Fruit fly (Drosophila melanogaster) whole organism, embryonic: ENCODE data around the gene CG11980.

Experiments
- Atf-2 ChIP-seq: fragments of 200-800 bp; sonication (Bioruptor generic); optimal IDR thresholded peaks from 2 replicates; lab custom pipeline; 2016; ENCODE audit warnings: missing biosample characterization, missing genetic modification characterization
- CG10274 ChIP-seq: fragments of 200-800 bp; sonication (Bioruptor generic); optimal IDR thresholded peaks from 3 replicates; lab custom pipeline; 2017; ENCODE audit warnings: missing biosample characterization, mild to moderate bottlenecking, missing genetic modification characterization
- CG10321 ChIP-seq: fragments of 200-800 bp; sonication (Bioruptor generic); IDR thresholded peaks from 2 replicates; pipeline ENCODE4 v1.3.6; 2022; ENCODE audit warnings: missing biosample characterization, missing genetic modification characterization
- CG10366 ChIP-seq: fragments of 200-800 bp; sonication (Bioruptor generic); IDR thresholded peaks from 2 replicates; pipeline ENCODE4 v1.3.6; 2022; ENCODE audit warnings: missing biosample characterization, missing genetic modification characterization
- CG11456 ChIP-seq: fragments of 200-800 bp; sonication (Bioruptor generic); IDR thresholded peaks from 3 replicates; pipeline ENCODE4 v1.3.6; 2022; ENCODE audit warnings: missing biosample characterization, missing genetic modification characterization
- CG12219 ChIP-seq: fragments of 200-800 bp; sonication (Bioruptor generic); optimal IDR thresholded peaks from 3 replicates; lab custom pipeline; 2018; ENCODE audit warnings: missing biosample characterization, mild to moderate bottlenecking, missing genetic modification characterization
- CG14050 ChIP-seq: fragments of 200-800 bp; sonication (Bioruptor generic); IDR thresholded peaks from 3 replicates; pipeline ENCODE4 v1.3.6; 2022; ENCODE audit warnings: missing biosample characterization, missing genetic modification characterization
- CG14860 ChIP-seq: fragments of 200-800 bp; sonication (Bioruptor generic); IDR thresholded peaks from 3 replicates; pipeline ENCODE4 v1.3.6; 2022; ENCODE audit warnings: missing biosample characterization, missing genetic modification characterization; ENCODE audit not compliant: partially characterized antibody
- CG15011 ChIP-seq: fragments of 200-800 bp; sonication (Bioruptor generic); optimal IDR thresholded peaks from 3 replicates; lab custom pipeline; 2018; ENCODE audit warnings: missing biosample characterization, mild to moderate bottlenecking, missing genetic modification characterization
- CG15479 ChIP-seq: fragments of 200-800 bp; sonication (Bioruptor generic); optimal IDR thresholded peaks from 3 replicates; lab custom pipeline; 2019; ENCODE audit warnings: missing biosample characterization, mild to moderate bottlenecking, missing genetic modification characterization, moderate library complexity
- CG16815 ChIP-seq: fragments of 200-800 bp; sonication (Bioruptor generic); optimal IDR thresholded peaks from 3 replicates; lab custom pipeline; 2017; ENCODE audit warnings: missing biosample characterization, mild to moderate bottlenecking, missing genetic modification characterization
- CG16863 ChIP-seq: fragments of 200-800 bp; sonication (Bioruptor generic); optimal IDR thresholded peaks from 3 replicates; lab custom pipeline; 2016; ENCODE audit warnings: missing biosample characterization, missing genetic modification characterization
- CG17328 ChIP-seq: fragments of 200-800 bp; sonication (Bioruptor generic); IDR thresholded peaks from 2 replicates; pipeline ENCODE4 v1.3.6; 2022; ENCODE audit warnings: missing biosample characterization, missing genetic modification characterization
- CG17612 ChIP-seq: fragments of 200-800 bp; sonication (Bioruptor generic); IDR thresholded peaks from 2 replicates; pipeline ENCODE4 v1.3.6; 2022; ENCODE audit warnings: missing biosample characterization, missing genetic modification characterization
- CG31441 ChIP-seq: fragments of 200-800 bp; sonication (Bioruptor generic); IDR thresholded peaks from 2 replicates; pipeline ENCODE4 v1.3.6; 2022; ENCODE audit warnings: missing biosample characterization, missing genetic modification characterization
- CG3847 ChIP-seq: fragments of 200-800 bp; sonication (Bioruptor generic); IDR thresholded peaks from 2 replicates; pipeline ENCODE4 v1.3.6; 2022; ENCODE audit warnings: missing biosample characterization, missing genetic modification characterization
- CG4360 ChIP-seq: fragments of 200-800 bp; sonication (Bioruptor generic); IDR thresholded peaks from 2 replicates; pipeline ENCODE4 v1.3.6; 2022; ENCODE audit warnings: missing biosample characterization, missing genetic modification characterization
- CG4404 ChIP-seq: fragments of 200-800 bp; sonication (Bioruptor generic); IDR thresholded peaks from 2 replicates; pipeline ENCODE4 v1.3.6; 2022; ENCODE audit warnings: missing biosample characterization, missing genetic modification characterization
- CG5245 ChIP-seq: fragments of 200-800 bp; sonication (Bioruptor generic); optimal IDR thresholded peaks from 3 replicates; lab custom pipeline; 2016; ENCODE audit warnings: missing biosample characterization, missing genetic modification characterization
- CG7786 ChIP-seq: fragments of 200-800 bp; sonication (Bioruptor generic); optimal IDR thresholded peaks from 2 replicates; lab custom pipeline; 2016; ENCODE audit warnings: missing biosample characterization, missing genetic modification characterization
- CTCF ChIP-seq: fragments of 200-800 bp; sonication (Bioruptor generic); optimal IDR thresholded peaks from 2 replicates; lab custom pipeline; 2017; ENCODE audit warnings: missing biosample characterization, mild to moderate bottlenecking, missing genetic modification characterization, moderate library complexity
- CkIIα-i1 ChIP-seq: fragments of 200-800 bp; sonication (Bioruptor generic); IDR thresholded peaks from 2 replicates; pipeline ENCODE4 v1.3.6; 2022; ENCODE audit warnings: missing biosample characterization, missing genetic modification characterization
- D ChIP-seq, 2 experiments: fragments of 200-800 bp in 1 of 2; fragments of >200 bp in 1 of 2; sonication (Bioruptor generic) in 1 of 2; optimal IDR thresholded peaks; 2 replicates in 1 of 2; 3 replicates in 1 of 2; lab custom pipeline; 2017; ENCODE audit warnings: mild to moderate bottlenecking in 1 of 2, missing biosample characterization in 1 of 2, missing genetic modification characterization in 1 of 2, missing genetic modification reagents in 1 of 2
- Dbx ChIP-seq: fragments of 200-800 bp; sonication (Bioruptor generic); IDR thresholded peaks from 3 replicates; pipeline ENCODE4 v1.3.6; 2022; ENCODE audit warnings: missing biosample characterization, missing genetic modification characterization
- E2f1 ChIP-seq: fragments of 200-800 bp; sonication (Bioruptor generic); IDR thresholded peaks from 2 replicates; pipeline ENCODE4 v1.3.6; 2022; ENCODE audit warnings: missing biosample characterization, missing genetic modification characterization
- Fer1 ChIP-seq: fragments of 200-800 bp; sonication (Bioruptor generic); optimal IDR thresholded peaks from 2 replicates; lab custom pipeline; 2017; ENCODE audit warnings: missing biosample characterization, mild to moderate bottlenecking, missing genetic modification characterization
- Hmx ChIP-seq: fragments of 200-800 bp; sonication (Bioruptor generic); optimal IDR thresholded peaks from 2 replicates; lab custom pipeline; 2016; ENCODE audit warnings: missing biosample characterization, missing genetic modification characterization
- Hr39 ChIP-seq: fragments of >200 bp; optimal IDR thresholded peaks from 2 replicates; lab custom pipeline; 2017
- Sry-δ ChIP-seq: fragments of 200-800 bp; sonication (Bioruptor generic); optimal IDR thresholded peaks from 2 replicates; lab custom pipeline; 2016; ENCODE audit warnings: missing biosample characterization, missing genetic modification characterization
- abd-A ChIP-seq: fragments of 200-800 bp; sonication (Bioruptor generic); optimal IDR thresholded peaks from 3 replicates; lab custom pipeline; 2019; ENCODE audit warnings: missing biosample characterization, mild to moderate bottlenecking, missing genetic modification characterization, moderate library complexity
- croc ChIP-seq: fragments of 200-800 bp; sonication (Bioruptor generic); conservative IDR thresholded peaks from 3 replicates; pipeline ENCODE4 v1.3.6; 2022; ENCODE audit warnings: missing biosample characterization, missing genetic modification characterization
- cwo ChIP-seq: fragments of 200-800 bp; sonication (Bioruptor generic); optimal IDR thresholded peaks from 3 replicates; lab custom pipeline; 2017; ENCODE audit warnings: missing biosample characterization, missing genetic modification characterization, mild to moderate bottlenecking, moderate library complexity, missing genetic modification reagents
- dysf ChIP-seq: fragments of 200-800 bp; sonication (Bioruptor generic); IDR thresholded peaks from 3 replicates; pipeline ENCODE4 v1.3.6; 2022; ENCODE audit warnings: missing biosample characterization, missing genetic modification characterization
- esg ChIP-seq: fragments of 200-800 bp; sonication (Bioruptor generic); conservative IDR thresholded peaks from 2 replicates; pipeline ENCODE4 v1.3.6; 2022; ENCODE audit warnings: missing biosample characterization, missing genetic modification characterization
- fd64A ChIP-seq: fragments of 200-800 bp; sonication (Bioruptor generic); optimal IDR thresholded peaks from 3 replicates; lab custom pipeline; 2018; ENCODE audit warnings: missing biosample characterization, mild to moderate bottlenecking, missing genetic modification characterization
- gro ChIP-seq: fragments of 200-800 bp; sonication (Bioruptor generic); optimal IDR thresholded peaks from 2 replicates; lab custom pipeline; 2016; ENCODE audit warnings: missing biosample characterization, missing genetic modification characterization
- hb ChIP-seq: fragments of 200-800 bp; sonication (Bioruptor generic); IDR thresholded peaks from 3 replicates; pipeline ENCODE4 v1.3.6; 2022; ENCODE audit warnings: missing biosample characterization, missing genetic modification characterization; ENCODE audit not compliant: partially characterized antibody
- maf-S ChIP-seq: fragments of 200-800 bp; sonication (Bioruptor generic); optimal IDR thresholded peaks from 2 replicates; lab custom pipeline; 2016; ENCODE audit warnings: missing biosample characterization, missing genetic modification characterization
- nerfin-1 ChIP-seq: fragments of 200-800 bp; sonication (Bioruptor generic); optimal IDR thresholded peaks from 3 replicates; lab custom pipeline; 2019; ENCODE audit warnings: missing biosample characterization, mild to moderate bottlenecking, missing genetic modification characterization, moderate library complexity
- nerfin-2 ChIP-seq: fragments of 200-800 bp; sonication (Bioruptor generic); IDR thresholded peaks from 2 replicates; pipeline ENCODE4 v1.3.6; 2022; ENCODE audit warnings: missing biosample characterization, missing genetic modification characterization; ENCODE audit not compliant: partially characterized antibody
- nmo ChIP-seq: fragments of 200-800 bp; sonication (Bioruptor generic); optimal IDR thresholded peaks from 2 replicates; lab custom pipeline; 2018; ENCODE audit warnings: missing biosample characterization, mild to moderate bottlenecking, missing genetic modification characterization, moderate library complexity
- pzg ChIP-seq: fragments of 200-800 bp; sonication (Bioruptor generic); optimal IDR thresholded peaks from 3 replicates; lab custom pipeline; 2018; ENCODE audit warnings: missing biosample characterization, mild to moderate bottlenecking, missing genetic modification characterization, moderate library complexity
- repo ChIP-seq: fragments of 200-800 bp; sonication (Bioruptor generic); optimal IDR thresholded peaks from 2 replicates; lab custom pipeline; 2016; ENCODE audit warnings: missing biosample characterization, missing genetic modification characterization
- sc ChIP-seq, 3 experiments: fragments of >200 bp in 2 of 3; fragments of 200-800 bp in 1 of 3; sonication (Bioruptor generic) in 1 of 3; optimal IDR thresholded peaks; 2 replicates in 2 of 3; 3 replicates in 1 of 3; lab custom pipeline; 2017; ENCODE audit warnings: mild to moderate bottlenecking in 1 of 3, missing biosample characterization in 1 of 3, missing genetic modification characterization in 1 of 3, missing genetic modification reagents in 1 of 3
- scrt ChIP-seq: fragments of 200-800 bp; sonication (Bioruptor generic); optimal IDR thresholded peaks from 2 replicates; lab custom pipeline; 2018; ENCODE audit warnings: missing biosample characterization, mild to moderate bottlenecking, missing genetic modification characterization, moderate library complexity
- sqz ChIP-seq: fragments of 200-800 bp; sonication (Bioruptor generic); optimal IDR thresholded peaks from 3 replicates; lab custom pipeline; 2018; ENCODE audit warnings: missing biosample characterization, mild to moderate bottlenecking, missing genetic modification characterization
- twi ChIP-seq: fragments of 200-800 bp; optimal IDR thresholded peaks from 2 replicates; lab custom pipeline; 2019; ENCODE audit warnings: missing biosample characterization, mild to moderate bottlenecking, missing genetic modification characterization, moderate library complexity
- tx ChIP-seq: fragments of 200-800 bp; sonication (Bioruptor generic); optimal IDR thresholded peaks from 2 replicates; lab custom pipeline; 2016; ENCODE audit warnings: missing biosample characterization, missing genetic modification characterization
- unpg ChIP-seq: fragments of 200-800 bp; sonication (Bioruptor generic); optimal IDR thresholded peaks from 3 replicates; lab custom pipeline; 2018; ENCODE audit warnings: missing biosample characterization, mild to moderate bottlenecking, missing genetic modification characterization, moderate library complexity
- vfl ChIP-seq: fragments of 200-800 bp; sonication (Bioruptor generic); optimal IDR thresholded peaks from 2 replicates; lab custom pipeline; 2016; ENCODE audit warnings: missing biosample characterization, missing genetic modification characterization

Gene CG11980

DNA sequence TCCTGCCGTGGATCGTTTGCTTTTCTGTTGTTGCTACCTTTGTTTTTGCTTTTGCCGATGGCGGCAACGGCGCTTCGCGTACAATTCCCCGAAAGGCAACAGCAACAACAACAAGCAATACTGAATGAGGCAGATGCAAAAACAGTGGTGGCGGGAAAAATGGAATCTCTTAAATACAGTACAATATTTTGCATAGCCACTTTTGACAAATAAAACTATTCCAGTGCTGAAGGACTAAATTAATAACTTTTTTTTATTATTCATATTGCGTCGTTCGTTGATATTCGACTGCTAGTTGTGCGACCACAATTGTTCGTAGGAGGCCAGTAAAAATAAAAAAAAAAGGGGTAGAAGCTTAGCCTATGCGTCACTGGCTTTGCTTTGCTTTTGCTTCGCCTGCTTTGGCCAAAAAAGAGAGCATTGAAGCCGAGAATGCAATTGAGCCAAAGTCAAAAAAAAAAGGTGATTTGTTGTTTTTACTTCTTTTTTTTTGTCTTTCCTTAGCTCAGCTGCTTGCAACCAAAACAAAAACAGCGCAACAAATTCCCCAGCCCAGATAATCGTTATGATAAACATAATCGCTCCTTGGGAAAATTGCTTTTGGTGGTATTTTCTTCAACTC lies 28.1 kb downstream of the CG11980 start (continued):
- no peak for TF ChIP-seq sc (optimal IDR thresholded peaks at IDR 0.05; lab: Kevin White, UChicago)
- TF ChIP-seq sc (GFP tag; optimal IDR thresholded peaks at IDR 0.05; lab: Kevin White, UChicago) = peak; percentile 61
- TF ChIP-seq dysf (GFP tag; lab: Robert Waterston, UW) = peak; percentile 93
- TF ChIP-seq CG10274 = peak; percentile 69
- TF ChIP-seq pzg = peak; percentile 1
- peak; percentile 92 for TF ChIP-seq esg (GFP tag; lab: Robert Waterston, UW)
- peak; percentile 87 for TF ChIP-seq CG14050
- TF ChIP-seq scrt = peak; percentile 73
- TF ChIP-seq twi (tag; lab: Kevin White, UChicago) = peak; percentile 43
- TF ChIP-seq CG31441 (GFP tag; lab: Robert Waterston, UW) = peak; percentile 81
- TF ChIP-seq CkIIα-i1 (GFP tag; lab: Robert Waterston, UW) = peak; percentile 79
- peak; percentile 85 for TF ChIP-seq Fer1 (GFP tag; lab: Kevin White, UChicago)
- peak; percentile 55 for TF ChIP-seq Atf-2 (GFP tag; lab: Kevin White, UChicago)
- peak; percentile 73 for TF ChIP-seq CG7786 (GFP tag; lab: Kevin White, UChicago)
- peak; percentile 86 for TF ChIP-seq CG3847 (GFP tag; lab: Robert Waterston, UW)
- peak; percentile 78 for TF ChIP-seq croc (GFP tag; lab: Robert Waterston, UW)
- TF ChIP-seq CG5245 (GFP tag; lab: Kevin White, UChicago) = peak; percentile 85
- TF ChIP-seq CG17612 (GFP tag; lab: Robert Waterston, UW) = no peak
- peak; percentile 69 for TF ChIP-seq maf-S (GFP tag; lab: Kevin White, UChicago)
- TF ChIP-seq vfl (GFP tag; lab: Kevin White, UChicago) = peak; percentile 80
- TF ChIP-seq Hmx (GFP tag; lab: Kevin White, UChicago) = peak; percentile 53
- peak; percentile 76 for TF ChIP-seq tx (GFP tag; lab: Kevin White, UChicago)
- TF ChIP-seq CG4360 (GFP tag; lab: Robert Waterston, UW) = peak; percentile 92
- TF ChIP-seq nerfin-1 (tag; lab: Kevin White, UChicago) = peak; percentile 64
- TF ChIP-seq CTCF (GFP tag; lab: Kevin White, UChicago) = peak; percentile 40
- TF ChIP-seq CG11456 (GFP tag; lab: Robert Waterston, UW) = peak; percentile 91
- no peak for TF ChIP-seq abd-A (tag; lab: Kevin White, UChicago)
- TF ChIP-seq CG10321 = peak; percentile 60; the same call in 1 of the 2 replicates
- TF ChIP-seq cwo (GFP tag; lab: Kevin White, UChicago) = peak; percentile 83
- TF ChIP-seq hb (GFP tag; lab: Robert Waterston, UW) = no peak
- TF ChIP-seq CG15479 (GFP tag; lab: Kevin White, UChicago) = no peak
- TF ChIP-seq CG16863 (GFP tag; lab: Kevin White, UChicago) = peak; percentile 75
- peak; percentile 92 for TF ChIP-seq CG10366 (GFP tag; lab: Robert Waterston, UW)
- TF ChIP-seq CG14860 (GFP tag; lab: Robert Waterston, UW) = no peak
- TF ChIP-seq Hr39 (lab: Kevin White, UChicago) = no peak
- peak; percentile 92 for TF ChIP-seq Dbx (GFP tag; lab: Robert Waterston, UW)
- peak; percentile 57 for TF ChIP-seq CG16815
- TF ChIP-seq nmo = peak; percentile 82
- peak; percentile 95 for TF ChIP-seq sqz
- TF ChIP-seq fd64A (GFP tag; lab: Kevin White, UChicago) = peak; percentile 69
- no peak for TF ChIP-seq nerfin-2 (GFP tag; lab: Robert Waterston, UW)
- peak; percentile 68 for TF ChIP-seq repo
- peak; percentile 92 for TF ChIP-seq CG17328 (GFP tag; lab: Robert Waterston, UW)
- peak; percentile 91 for TF ChIP-seq unpg (GFP tag; lab: Kevin White, UChicago)
- TF ChIP-seq gro (GFP tag; lab: Kevin White, UChicago) = peak; percentile 76
- TF ChIP-seq CG4404 (GFP tag; lab: Robert Waterston, UW) = peak; percentile 69
- peak; percentile 49 for TF ChIP-seq Sry-δ (GFP tag; lab: Kevin White, UChicago)
- peak; percentile 86 for TF ChIP-seq E2f1 (GFP tag; lab: Robert Waterston, UW)
- TF ChIP-seq CG12219 (GFP tag; lab: Kevin White, UChicago) = peak; percentile 86
- TF ChIP-seq D (optimal IDR thresholded peaks at IDR 0.05; lab: Kevin White, UChicago) = peak; percentile 7
- TF ChIP-seq D (GFP tag; optimal IDR thresholded peaks at IDR 0.05; lab: Kevin White, UChicago) = peak; percentile 83
- peak; percentile 76 for TF ChIP-seq CG15011 (GFP tag; lab: Kevin White, UChicago)
